Worm (Caenorhabditis elegans) whole organism, L4 larva: Measurements from ENCODE around the gene nhr-268.
A peak's percentile ranks its signal among the peaks of the same experiment; 100 is the strongest.

Source experiments
- F37D6.2 ChIP-seq: sonication (generic microtip); optimal IDR thresholded peaks from 2 replicates; lab custom pipeline; 2016; ENCODE audit warnings: mild to moderate bottlenecking, missing genetic modification characterization, missing compliant biosample characterization
- F49E8.2 ChIP-seq: sonication (generic microtip); optimal IDR thresholded peaks from 2 replicates; lab custom pipeline; 2016; ENCODE audit warnings: missing compliant biosample characterization, mild to moderate bottlenecking, missing genetic modification characterization, borderline replicate concordance
- T26A8.4 ChIP-seq: fragments of 200-800 bp; sonication (Bioruptor generic); IDR thresholded peaks from 2 replicates; pipeline ENCODE4 v1.3.6; 2022; ENCODE audit warnings: missing genetic modification characterization, missing compliant biosample characterization
- Y105C5A.15 ChIP-seq: fragments of 200-800 bp; sonication (Bioruptor generic); IDR thresholded peaks from 2 replicates; pipeline ENCODE4 v1.3.6; 2022; ENCODE audit warnings: missing genetic modification characterization, missing compliant biosample characterization
- Y48G9A.11 ChIP-seq: fragments of 200-800 bp; sonication (Bioruptor generic); IDR thresholded peaks from 2 replicates; pipeline ENCODE4 v1.3.6; 2022; ENCODE audit warnings: missing genetic modification reagents, missing genetic modification characterization, missing compliant biosample characterization
- Y5F2A.4 ChIP-seq: fragments of 200-800 bp; sonication (Bioruptor generic); optimal IDR thresholded peaks from 2 replicates; lab custom pipeline; 2018; ENCODE audit warnings: mild to moderate bottlenecking, missing genetic modification characterization, missing compliant biosample characterization
- ZK546.5 ChIP-seq, 2 experiments: sonication (generic microtip); optimal IDR thresholded peaks; 2 replicates each; lab custom pipeline; 2017; ENCODE audit warnings: missing biosample characterization in 2 of 2, missing genetic modification characterization in 2 of 2
- aha-1 ChIP-seq: fragments of 150-350 bp; peaks from one replicate; lab custom pipeline; 2014; ENCODE audit warnings: missing biosample characterization, missing genetic modification characterization
- ceh-20 ChIP-seq: fragments of 200-800 bp; sonication (Bioruptor generic); IDR thresholded peaks from 2 replicates; pipeline ENCODE4 v1.3.6; 2022; ENCODE audit warnings: missing genetic modification reagents, missing genetic modification characterization, missing compliant biosample characterization
- ceh-28 ChIP-seq: fragments of 150-350 bp; optimal IDR thresholded peaks from 2 replicates; lab custom pipeline; 2014; ENCODE audit warnings: missing biosample characterization, missing genetic modification reagents, missing genetic modification characterization
- ceh-44 ChIP-seq: fragments of 200-800 bp; sonication (Bioruptor generic); IDR thresholded peaks from 2 replicates; pipeline ENCODE4 v1.3.6; 2022; ENCODE audit warnings: missing genetic modification reagents, missing genetic modification characterization, missing compliant biosample characterization
- ceh-62 ChIP-seq: sonication (generic microtip); optimal IDR thresholded peaks from 2 replicates; lab custom pipeline; 2017; ENCODE audit warnings: missing biosample characterization, missing genetic modification characterization
- cey-2 ChIP-seq: sonication (generic microtip); optimal IDR thresholded peaks from 3 replicates; lab custom pipeline; 2017; ENCODE audit warnings: missing genetic modification characterization, mild to moderate bottlenecking, missing compliant biosample characterization, antibody characterized with exemption, borderline replicate concordance; ENCODE audit not compliant: insufficient read depth
- ctbp-1 ChIP-seq: fragments of 200-800 bp; sonication (Bioruptor generic); IDR thresholded peaks from 2 replicates; pipeline ENCODE4 v1.3.6; 2022; ENCODE audit warnings: missing genetic modification reagents, missing genetic modification characterization, missing compliant biosample characterization
- dpl-1 ChIP-seq: fragments of 150-350 bp; optimal IDR thresholded peaks from 2 replicates; lab custom pipeline; 2014; ENCODE audit warnings: missing biosample characterization, missing genetic modification reagents, missing genetic modification characterization
- duxl-1 ChIP-seq: sonication (generic microtip); optimal IDR thresholded peaks from 2 replicates; lab custom pipeline; 2016; ENCODE audit warnings: mild to moderate bottlenecking, missing genetic modification characterization, moderate library complexity, missing compliant biosample characterization; ENCODE audit not compliant: poor library complexity
- fos-1 ChIP-seq: fragments of 150-350 bp; optimal IDR thresholded peaks from 2 replicates; lab custom pipeline; 2014; ENCODE audit warnings: missing biosample characterization, missing genetic modification characterization
- gei-8 ChIP-seq: fragments of 200-800 bp; sonication (Bioruptor generic); optimal IDR thresholded peaks from 2 replicates; lab custom pipeline; 2018; ENCODE audit warnings: mild to moderate bottlenecking, missing genetic modification characterization, missing compliant biosample characterization
- hlh-11 ChIP-seq: fragments of 200-800 bp; sonication (Bioruptor generic); optimal IDR thresholded peaks from 2 replicates; lab custom pipeline; 2018; ENCODE audit warnings: mild to moderate bottlenecking, missing genetic modification characterization, missing compliant biosample characterization
- hlh-30 ChIP-seq: sonication (generic microtip); optimal IDR thresholded peaks from 2 replicates; lab custom pipeline; 2017; ENCODE audit warnings: antibody characterized with exemption, mild to moderate bottlenecking, missing genetic modification characterization, missing compliant biosample characterization; ENCODE audit not compliant: insufficient read depth
- jun-1 ChIP-seq: fragments of 150-350 bp; optimal IDR thresholded peaks from 2 replicates; lab custom pipeline; 2014; ENCODE audit warnings: missing biosample characterization, missing genetic modification reagents, missing genetic modification characterization
- lim-7 ChIP-seq: fragments of 200-800 bp; sonication (Bioruptor generic); IDR thresholded peaks from 2 replicates; pipeline ENCODE4 v1.3.6; 2022; ENCODE audit warnings: missing genetic modification characterization, missing compliant biosample characterization
- lir-3 ChIP-seq: sonication (generic microtip); optimal IDR thresholded peaks from 2 replicates; lab custom pipeline; 2016; ENCODE audit warnings: mild to moderate bottlenecking, missing genetic modification characterization, missing compliant biosample characterization
- mdl-1 ChIP-seq, 2 experiments: fragments of 150-350 bp in 1 of 2; sonication (generic microtip) in 1 of 2; optimal IDR thresholded peaks; 2 replicates each; lab custom pipeline; 2014 to 2017; ENCODE audit warnings: missing biosample characterization in 2 of 2, missing genetic modification characterization in 2 of 2
- mxl-3 ChIP-seq: fragments of 200-800 bp; sonication (Bioruptor generic); optimal IDR thresholded peaks from 2 replicates; lab custom pipeline; 2018; ENCODE audit warnings: mild to moderate bottlenecking, missing genetic modification characterization, missing compliant biosample characterization
- nhr-10 ChIP-seq: fragments of 150-350 bp; optimal IDR thresholded peaks from 2 replicates; lab custom pipeline; 2014; ENCODE audit warnings: missing biosample characterization, missing genetic modification characterization
- nhr-11 ChIP-seq: fragments of 150-350 bp; optimal IDR thresholded peaks from 2 replicates; lab custom pipeline; 2014; ENCODE audit warnings: missing biosample characterization, missing genetic modification characterization
- nhr-237 ChIP-seq: sonication (generic microtip); optimal IDR thresholded peaks from 2 replicates; lab custom pipeline; 2017; ENCODE audit warnings: missing biosample characterization, missing genetic modification characterization
- nhr-25 ChIP-seq: sonication (generic microtip); optimal IDR thresholded peaks from 2 replicates; lab custom pipeline; 2017; ENCODE audit warnings: missing genetic modification characterization, mild to moderate bottlenecking, missing compliant biosample characterization, antibody characterized with exemption, moderate library complexity, borderline replicate concordance; ENCODE audit not compliant: insufficient read depth
- nhr-41 ChIP-seq: fragments of 200-800 bp; sonication (Bioruptor generic); IDR thresholded peaks from 2 replicates; pipeline ENCODE4 v1.3.6; 2022; ENCODE audit warnings: missing genetic modification reagents, missing genetic modification characterization, missing compliant biosample characterization
- nhr-48 ChIP-seq: sonication (generic microtip); optimal IDR thresholded peaks from 2 replicates; lab custom pipeline; 2016; ENCODE audit warnings: mild to moderate bottlenecking, missing genetic modification characterization, missing compliant biosample characterization
- nhr-6 ChIP-seq: fragments of 150-350 bp; optimal IDR thresholded peaks from 2 replicates; lab custom pipeline; 2014; ENCODE audit warnings: missing biosample characterization, missing genetic modification characterization
- nhr-77 ChIP-seq: fragments of 150-350 bp; optimal IDR thresholded peaks from 2 replicates; lab custom pipeline; 2014; ENCODE audit warnings: missing biosample characterization, missing genetic modification characterization
- pha-4 ChIP-seq, 2 experiments: fragments of 150-350 bp in 1 of 2; fragments of 200-800 bp in 1 of 2; sonication (Bioruptor generic) in 1 of 2; IDR thresholded peaks in 1 of 2; optimal IDR thresholded peaks in 1 of 2; 2 replicates each; pipeline versions ENCODE4 v1.3.6 to Lab custom; 2014 to 2022; ENCODE audit warnings: missing genetic modification characterization in 2 of 2, missing genetic modification reagents in 2 of 2, missing biosample characterization in 1 of 2, missing compliant biosample characterization in 1 of 2
- pqm-1 ChIP-seq: sonication (generic microtip); optimal IDR thresholded peaks from 2 replicates; lab custom pipeline; 2017; ENCODE audit warnings: missing biosample characterization, missing genetic modification characterization
- skn-1 ChIP-seq: fragments of 150-350 bp; optimal IDR thresholded peaks from 2 replicates; lab custom pipeline; 2014; ENCODE audit warnings: missing biosample characterization, missing genetic modification characterization
- snpc-1.2 ChIP-seq: fragments of 200-800 bp; sonication (Bioruptor generic); IDR thresholded peaks from 2 replicates; pipeline ENCODE4 v1.3.6; 2022; ENCODE audit warnings: missing genetic modification reagents, missing genetic modification characterization, missing compliant biosample characterization
- spr-1 ChIP-seq: sonication (generic microtip); optimal IDR thresholded peaks from 2 replicates; lab custom pipeline; 2016; ENCODE audit warnings: mild to moderate bottlenecking, missing genetic modification characterization, missing compliant biosample characterization
- spr-3 ChIP-seq: fragments of 200-800 bp; sonication (Bioruptor generic); optimal IDR thresholded peaks from 2 replicates; lab custom pipeline; 2018; ENCODE audit warnings: mild to moderate bottlenecking, missing genetic modification characterization, missing compliant biosample characterization
- tra-1 ChIP-seq: fragments of 200-800 bp; sonication (Bioruptor generic); IDR thresholded peaks from 2 replicates; pipeline ENCODE4 v1.3.6; 2022; ENCODE audit warnings: missing genetic modification reagents, missing genetic modification characterization, missing compliant biosample characterization
- unc-130 ChIP-seq: sonication (generic microtip); optimal IDR thresholded peaks from 2 replicates; lab custom pipeline; 2016; ENCODE audit warnings: missing genetic modification reagents, missing genetic modification characterization, missing compliant biosample characterization
- unc-39 ChIP-seq: sonication (generic microtip); optimal IDR thresholded peaks from 2 replicates; lab custom pipeline; 2017; ENCODE audit warnings: missing biosample characterization, missing genetic modification characterization
- unc-62 ChIP-seq, 3 experiments: fragments of 150-350 bp in 1 of 3; sonication (generic microtip); optimal IDR thresholded peaks in 2 of 3; peaks in 1 of 3; 1 replicate in 1 of 3; 2 replicates in 2 of 3; lab custom pipeline; 2014 to 2017; ENCODE audit warnings: missing biosample characterization in 3 of 3, missing genetic modification characterization in 3 of 3, missing genetic modification reagents in 3 of 3, missing genotype in 1 of 3
- vab-7 ChIP-seq: fragments of 200-800 bp; sonication (Bioruptor generic); IDR thresholded peaks from 2 replicates; pipeline ENCODE4 v1.3.6; 2022; ENCODE audit warnings: missing genetic modification reagents, missing genetic modification characterization, missing compliant biosample characterization
- zfp-2 ChIP-seq: sonication (generic microtip); optimal IDR thresholded peaks from 2 replicates; lab custom pipeline; 2016; ENCODE audit warnings: mild to moderate bottlenecking, missing genetic modification characterization, missing compliant biosample characterization
- zip-11 ChIP-seq: fragments of 200-800 bp; sonication (Bioruptor generic); IDR thresholded peaks from 2 replicates; pipeline ENCODE4 v1.3.6; 2022; ENCODE audit warnings: missing genetic modification characterization, missing compliant biosample characterization

The nhr-268 gene

ce11 chrV:15661003-15661402 is 29.0 kb upstream of the nhr-268 start (continued):
- TF ChIP-seq zip-11 (GFP tag; lab: Robert Waterston, UW) = no peak
- peak in 1 of 2 experiments; percentile 97 for TF ChIP-seq unc-62 (GFP tag; optimal IDR thresholded peaks at IDR 0.05 in 1 of 2; lab: Kevin White, UChicago)
- TF ChIP-seq unc-62 (tag; optimal IDR thresholded peaks at IDR 0.05; lab: Kevin White, UChicago) = no peak
- no peak for TF ChIP-seq ceh-20 (GFP tag; lab: Robert Waterston, UW)
- TF ChIP-seq duxl-1 (tag; lab: Kevin White, UChicago) = no peak
- TF ChIP-seq nhr-10 = no peak
- no peak for TF ChIP-seq Y5F2A.4
- TF ChIP-seq T26A8.4 (GFP tag; lab: Robert Waterston, UW) = no peak
- no peak for TF ChIP-seq unc-39 (tag; lab: Kevin White, UChicago)
- no peak for TF ChIP-seq ceh-44 (GFP tag; lab: Robert Waterston, UW)
- no peak for TF ChIP-seq lir-3
- TF ChIP-seq mxl-3 (GFP tag; lab: Kevin White, UChicago) = no peak
- no peak for TF ChIP-seq unc-130 (GFP tag; lab: Kevin White, UChicago)
- no peak for TF ChIP-seq vab-7
- no peak for TF ChIP-seq fos-1 (tag; lab: Kevin White, UChicago)
- TF ChIP-seq ceh-28 (tag; lab: Kevin White, UChicago) = no peak
- TF ChIP-seq hlh-11 (tag; lab: Kevin White, UChicago) = peak; percentile 10
- TF ChIP-seq lim-7 = no peak
- TF ChIP-seq cey-2 (tag; lab: Kevin White, UChicago) = no peak
- no peak for TF ChIP-seq mdl-1 (tag; optimal IDR thresholded peaks at IDR 0.05; lab: Kevin White, UChicago)
- TF ChIP-seq hlh-30 (tag; lab: Kevin White, UChicago) = peak; percentile 55
- no peak for TF ChIP-seq snpc-1.2 (GFP tag; lab: Robert Waterston, UW)
- no peak for TF ChIP-seq Y48G9A.11 (GFP tag; lab: Robert Waterston, UW)
- no peak for TF ChIP-seq spr-1
- TF ChIP-seq nhr-25 (tag; lab: Kevin White, UChicago) = peak; percentile 94
- TF ChIP-seq ZK546.5 (tag; optimal IDR thresholded peaks at IDR 0.05; lab: Kevin White, UChicago) = no peak
- no peak for TF ChIP-seq nhr-48

ce11 chrV:15661580-15661979 is 28.5 kb upstream of the nhr-268 start:
- no peak for TF ChIP-seq snpc-1.2 (GFP tag; lab: Robert Waterston, UW)
- 0 out of 2 replicates have a peak, but pooled peaks have one; percentile 32 for TF ChIP-seq tra-1 (GFP tag; lab: Robert Waterston, UW)
- peak; percentile 80 for TF ChIP-seq aha-1 (tag; lab: Kevin White, UChicago)
- no peak for TF ChIP-seq ctbp-1 (GFP tag; lab: Robert Waterston, UW)
- no peak for TF ChIP-seq skn-1 (tag; lab: Kevin White, UChicago)
- no peak for TF ChIP-seq nhr-11 (tag; lab: Kevin White, UChicago)
- no peak for TF ChIP-seq F37D6.2 (tag; lab: Kevin White, UChicago)
- TF ChIP-seq nhr-41 = no peak
- TF ChIP-seq jun-1 (tag; lab: Kevin White, UChicago) = no peak
- no peak for TF ChIP-seq pha-4 (GFP tag; IDR thresholded peaks at IDR 0.05; lab: Robert Waterston, UW)
- TF ChIP-seq pha-4 (tag; optimal IDR thresholded peaks at IDR 0.05; lab: Kevin White, UChicago) = no peak
- no peak for TF ChIP-seq nhr-237
- TF ChIP-seq spr-3 = no peak
- TF ChIP-seq nhr-48 = no peak
- TF ChIP-seq nhr-6 (tag; lab: Kevin White, UChicago) = no peak
- TF ChIP-seq pqm-1 (tag; lab: Kevin White, UChicago) = no peak
- no peak for TF ChIP-seq dpl-1 (GFP tag; lab: Kevin White, UChicago)
- no peak for TF ChIP-seq F49E8.2 (tag; lab: Kevin White, UChicago)
- no peak for TF ChIP-seq nhr-77
- TF ChIP-seq Y105C5A.15 (GFP tag; lab: Robert Waterston, UW) = no peak
- no peak for TF ChIP-seq ZK546.5 (tag; optimal IDR thresholded peaks at IDR 0.05; lab: Kevin White, UChicago)
- no peak for TF ChIP-seq ceh-62 (tag; lab: Kevin White, UChicago)
- no peak for TF ChIP-seq gei-8 (GFP tag; lab: Kevin White, UChicago)
- peak; percentile 17; the same call in 1 of the 2 replicates for TF ChIP-seq T26A8.4 (GFP tag; lab: Robert Waterston, UW)
- TF ChIP-seq zfp-2 (tag; lab: Kevin White, UChicago) = no peak
